Fruit fly (Drosophila melanogaster) S2 (cell line): ENCODE results near the gene ATPsynCF6.

Experiments used
- CG8478 ChIP-seq: fragments of >200 bp; optimal IDR thresholded peaks from 2 replicates; lab custom pipeline; 2018
- CTCF ChIP-seq, 2 experiments: fragments of >200 bp; optimal IDR thresholded peaks; 2 replicates each; lab custom pipeline; 2018

- no peak for TF ChIP-seq CTCF (optimal IDR thresholded peaks at IDR 0.05; lab: Kevin White, UChicago)
- TF ChIP-seq CG8478 (lab: Kevin White, UChicago) = no peak
Measured at dm6 chr3R:23336513-23336912, 19.4 kb downstream of the ATPsynCF6 start.
